Fruit fly (Drosophila melanogaster): ENCODE results near the gene Idh.

The Idh gene

dm6 chr3L:8315141-8315816 is 45.4 kb downstream of the Idh start, which contains the start of gene Cpsf6 (continued):
- TF ChIP-seq CG30020 (tag; optimal IDR thresholded peaks at IDR 0.05), result peak; percentile 64
- TF ChIP-seq dmrt99B (tag; optimal IDR thresholded peaks at IDR 0.05), result peak; percentile 41
- peak; percentile 79 for TF ChIP-seq CG10267 (tag; optimal IDR thresholded peaks at IDR 0.05)
- TF ChIP-seq slp2 (GFP tag; optimal IDR thresholded peaks at IDR 0.05), result no peak
- no peak for TF ChIP-seq hb (GFP tag; IDR thresholded peaks at IDR 0.05; ENCODE audit: partially characterized antibody)
- peak; percentile 38 for TF ChIP-seq bcd (GFP tag; optimal IDR thresholded peaks at IDR 0.05)
- TF ChIP-seq org-1 (GFP tag; optimal IDR thresholded peaks at IDR 0.05), result no peak
- TF ChIP-seq ind (GFP tag; optimal IDR thresholded peaks at IDR 0.05), result peak; percentile 56
- TF ChIP-seq jing (GFP tag; optimal IDR thresholded peaks at IDR 0.05), result no peak
- no peak for TF ChIP-seq kah (GFP tag; optimal IDR thresholded peaks at IDR 0.05)
- TF ChIP-seq ab (GFP tag; optimal IDR thresholded peaks at IDR 0.05), result no peak
- no peak for TF ChIP-seq HLH4C (GFP tag; IDR thresholded peaks at IDR 0.05; ENCODE audit: partially characterized antibody)
- TF ChIP-seq CG9817 (tag; optimal IDR thresholded peaks at IDR 0.05), result peak; percentile 75
- peak; percentile 56; the same call in 1 of the 4 replicates for TF ChIP-seq chinmo (GFP tag; IDR thresholded peaks at IDR 0.05; ENCODE audit: partially characterized antibody)
- peak; percentile 63 for TF ChIP-seq tin (GFP tag; optimal IDR thresholded peaks at IDR 0.05)
- peak; percentile 19 for TF ChIP-seq cato (GFP tag; optimal IDR thresholded peaks at IDR 0.05; ENCODE audit: borderline replicate concordance)
- TF ChIP-seq phol (tag; optimal IDR thresholded peaks at IDR 0.05), result peak; percentile 98
- peak; percentile 32; the same call in 1 of the 2 replicates for TF ChIP-seq Nf-YA (GFP tag; IDR thresholded peaks at IDR 0.05)
- TF ChIP-seq CG18764 (GFP tag; optimal IDR thresholded peaks at IDR 0.05), result peak; percentile 37
- no peak for TF ChIP-seq pb (GFP tag; optimal IDR thresholded peaks at IDR 0.05)
- TF ChIP-seq shn (GFP tag; optimal IDR thresholded peaks at IDR 0.05), result no peak
- peak; percentile 54 for TF ChIP-seq CG17186 (GFP tag; optimal IDR thresholded peaks at IDR 0.05)
- peak; percentile 8 for TF ChIP-seq CG15011 (GFP tag; optimal IDR thresholded peaks at IDR 0.05)
- TF ChIP-seq grn (GFP tag; optimal IDR thresholded peaks at IDR 0.05), result no peak
- TF ChIP-seq CG16863 (GFP tag; optimal IDR thresholded peaks at IDR 0.05), result peak; percentile 17
- TF ChIP-seq sna (GFP tag; IDR thresholded peaks at IDR 0.05; ENCODE audit: partially characterized antibody), result no peak
- TF ChIP-seq CHES-1-like (GFP tag; optimal IDR thresholded peaks at IDR 0.05), result peak; percentile 66
- TF ChIP-seq twi (tag; optimal IDR thresholded peaks at IDR 0.05), result no peak
- TF ChIP-seq CG8478 (optimal IDR thresholded peaks at IDR 0.05), result peak; percentile 88
- TF ChIP-seq da (GFP tag; optimal IDR thresholded peaks at IDR 0.05), result no peak
- TF ChIP-seq Xbp1 (GFP tag; optimal IDR thresholded peaks at IDR 0.05), result peak; percentile 64
- peak; percentile 59 for TF ChIP-seq CG8388 (GFP tag; optimal IDR thresholded peaks at IDR 0.05)
- TF ChIP-seq mld (GFP tag; IDR thresholded peaks at IDR 0.05; ENCODE audit: partially characterized antibody), result no peak
- TF ChIP-seq gfzf (GFP tag; optimal IDR thresholded peaks at IDR 0.05), result peak; percentile 79
- TF ChIP-seq CG34376 (GFP tag; optimal IDR thresholded peaks at IDR 0.05), result no peak
- TF ChIP-seq h (optimal IDR thresholded peaks at IDR 0.05), result no peak
- TF ChIP-seq CG15601 (tag; optimal IDR thresholded peaks at IDR 0.05), result peak; percentile 69
- no peak for TF ChIP-seq hbn (GFP tag; IDR thresholded peaks at IDR 0.05; ENCODE audit: partially characterized antibody)
- peak; percentile 37 for TF ChIP-seq CG4820 (GFP tag; optimal IDR thresholded peaks at IDR 0.05)
- peak; percentile 89 for TF ChIP-seq YL-1 (GFP tag; optimal IDR thresholded peaks at IDR 0.05)
- no peak for TF ChIP-seq CG4360 (GFP tag; IDR thresholded peaks at IDR 0.05)
- peak in 1 of 2 experiments; percentile 87 for TF ChIP-seq insv (GFP tag; optimal IDR thresholded peaks at IDR 0.05)
- peak; percentile 74 for TF ChIP-seq CG15269 (tag; optimal IDR thresholded peaks at IDR 0.05)
- no peak for TF ChIP-seq ham (GFP tag; IDR thresholded peaks at IDR 0.05)
- peak; percentile 61; the same call in 2 of the 3 replicates for TF ChIP-seq tgo (GFP tag; IDR thresholded peaks at IDR 0.05)
- TF ChIP-seq CG11560 (tag; IDR thresholded peaks at IDR 0.05), result no peak
- TF ChIP-seq chif (GFP tag; optimal IDR thresholded peaks at IDR 0.05), result peak in 1 of 2 experiments; percentile 17
- peak; percentile 65 for TF ChIP-seq zfh1 (GFP tag; IDR thresholded peaks at IDR 0.05)
- TF ChIP-seq Eip74EF (GFP tag; optimal IDR thresholded peaks at IDR 0.05), result no peak
- peak; percentile 35 for TF ChIP-seq ems (GFP tag; optimal IDR thresholded peaks at IDR 0.05)

Data from whole organism, embryonic.